Worm (Caenorhabditis elegans) whole organism, L3 larva: ENCODE measurements around the gene pot-1.
A peak's percentile ranks its signal among the peaks of the same experiment; 100 is the strongest.

Experiments
- R02D3.7 ChIP-seq: fragments of 150-350 bp; optimal IDR thresholded peaks from 2 replicates; lab custom pipeline; 2014; ENCODE audit warnings: missing biosample characterization, missing genetic modification characterization
- ZK546.5 ChIP-seq: sonication (generic microtip); optimal IDR thresholded peaks from 2 replicates; lab custom pipeline; 2017; ENCODE audit warnings: missing biosample characterization, missing genetic modification characterization
- ama-1 ChIP-seq: fragments of 150-350 bp; optimal IDR thresholded peaks from 2 replicates; lab custom pipeline; 2018
- ceh-16 ChIP-seq: sonication (generic microtip); optimal IDR thresholded peaks from 2 replicates; lab custom pipeline; 2017; ENCODE audit warnings: missing biosample characterization, missing genetic modification characterization
- ceh-28 ChIP-seq: fragments of 150-350 bp; optimal IDR thresholded peaks from 2 replicates; lab custom pipeline; 2014; ENCODE audit warnings: missing biosample characterization, missing genetic modification reagents, missing genetic modification characterization
- ceh-9 ChIP-seq: sonication (generic microtip); optimal IDR thresholded peaks from 2 replicates; lab custom pipeline; 2018; ENCODE audit warnings: missing biosample characterization, missing genetic modification characterization
- daf-12 ChIP-seq: fragments of 150-350 bp; optimal IDR thresholded peaks from 2 replicates; lab custom pipeline; 2014; ENCODE audit warnings: missing biosample characterization, missing genetic modification reagents, missing genetic modification characterization
- egl-27 ChIP-seq: sonication (generic microtip); optimal IDR thresholded peaks from 4 replicates; lab custom pipeline; 2017; ENCODE audit warnings: missing biosample characterization, missing genetic modification reagents, missing genetic modification characterization
- elt-1 ChIP-seq: fragments of 150-350 bp; optimal IDR thresholded peaks from 2 replicates; lab custom pipeline; 2014; ENCODE audit warnings: missing biosample characterization, missing genetic modification characterization
- elt-2 ChIP-seq: sonication (generic microtip); optimal IDR thresholded peaks from 2 replicates; lab custom pipeline; 2016; ENCODE audit warnings: missing genetic modification reagents, mild to moderate bottlenecking, missing genetic modification characterization, missing compliant biosample characterization
- eor-1 ChIP-seq, 2 experiments: fragments of 150-350 bp; optimal IDR thresholded peaks; 2 replicates each; lab custom pipeline; 2014 to 2018; ENCODE audit warnings: missing biosample characterization in 2 of 2, missing genetic modification characterization in 2 of 2
- fkh-10 ChIP-seq: sonication (generic microtip); optimal IDR thresholded peaks from 2 replicates; lab custom pipeline; 2017; ENCODE audit warnings: missing biosample characterization, missing genetic modification reagents, missing genetic modification characterization
- fos-1 ChIP-seq: fragments of 150-350 bp; optimal IDR thresholded peaks from 2 replicates; lab custom pipeline; 2014; ENCODE audit warnings: missing biosample characterization, missing genetic modification characterization
- hmg-11 ChIP-seq: sonication (generic microtip); optimal IDR thresholded peaks from 2 replicates; lab custom pipeline; 2016; ENCODE audit warnings: missing genetic modification characterization, missing compliant biosample characterization
- jun-1 ChIP-seq: fragments of 150-350 bp; optimal IDR thresholded peaks from 2 replicates; lab custom pipeline; 2014; ENCODE audit warnings: missing biosample characterization, missing genetic modification reagents, missing genetic modification characterization
- lin-39 ChIP-seq: fragments of 150-350 bp; optimal IDR thresholded peaks from 2 replicates; lab custom pipeline; 2018; ENCODE audit warnings: missing biosample characterization, missing genetic modification reagents, missing genetic modification characterization
- lsy-12 ChIP-seq: sonication (generic microtip); optimal IDR thresholded peaks from 2 replicates; lab custom pipeline; 2016; ENCODE audit warnings: mild to moderate bottlenecking, missing genetic modification characterization, missing compliant biosample characterization
- mdl-1 ChIP-seq: fragments of 150-350 bp; optimal IDR thresholded peaks from 2 replicates; lab custom pipeline; 2014; ENCODE audit warnings: missing biosample characterization, missing genetic modification characterization
- mml-1 ChIP-seq: fragments of 150-350 bp; sonication (generic microtip); optimal IDR thresholded peaks from 3 replicates; lab custom pipeline; 2014; ENCODE audit warnings: missing biosample characterization, missing genetic modification characterization
- nfya-1 ChIP-seq: sonication (generic microtip); optimal IDR thresholded peaks from 2 replicates; lab custom pipeline; 2017; ENCODE audit warnings: missing genetic modification characterization, mild to moderate bottlenecking, missing compliant biosample characterization, antibody characterized with exemption, moderate library complexity; ENCODE audit not compliant: insufficient read depth
- nhr-11 ChIP-seq: fragments of 150-350 bp; optimal IDR thresholded peaks from 2 replicates; lab custom pipeline; 2014; ENCODE audit warnings: missing biosample characterization, missing genetic modification characterization
- nhr-23 ChIP-seq: fragments of 150-350 bp; optimal IDR thresholded peaks from 2 replicates; lab custom pipeline; 2014; ENCODE audit warnings: missing biosample characterization, missing genetic modification reagents, missing genetic modification characterization
- nhr-237 ChIP-seq: fragments of 150-350 bp; optimal IDR thresholded peaks from 2 replicates; lab custom pipeline; 2014; ENCODE audit warnings: missing biosample characterization, missing genetic modification characterization
- nhr-25 ChIP-seq: sonication (generic microtip); optimal IDR thresholded peaks from 2 replicates; lab custom pipeline; 2017; ENCODE audit warnings: missing biosample characterization, missing genetic modification characterization
- nhr-67 ChIP-seq: fragments of 150-350 bp; optimal IDR thresholded peaks from 2 replicates; lab custom pipeline; 2014; ENCODE audit warnings: missing biosample characterization, missing genetic modification characterization
- nhr-77 ChIP-seq: fragments of 150-350 bp; optimal IDR thresholded peaks from 2 replicates; lab custom pipeline; 2014; ENCODE audit warnings: missing biosample characterization, missing genetic modification characterization
- pha-4 ChIP-seq: fragments of 150-350 bp; optimal IDR thresholded peaks from 2 replicates; lab custom pipeline; 2014; ENCODE audit warnings: missing biosample characterization, missing genetic modification reagents, missing genetic modification characterization
- pqm-1 ChIP-seq: fragments of 150-350 bp; optimal IDR thresholded peaks from 2 replicates; lab custom pipeline; 2017; ENCODE audit warnings: missing biosample characterization, missing genetic modification characterization, inconsistent platforms
- sea-2 ChIP-seq: fragments of 150-350 bp; sonication (generic microtip); optimal IDR thresholded peaks from 4 replicates; lab custom pipeline; 2014; ENCODE audit warnings: missing biosample characterization, missing genetic modification reagents, missing genetic modification characterization
- skn-1 ChIP-seq: fragments of 150-350 bp; optimal IDR thresholded peaks from 2 replicates; lab custom pipeline; 2014; ENCODE audit warnings: missing biosample characterization, missing genetic modification characterization
- snpc-4 ChIP-seq: fragments of 150-350 bp; optimal IDR thresholded peaks from 2 replicates; lab custom pipeline; 2014; ENCODE audit warnings: missing biosample characterization, missing genetic modification characterization
- tbx-2 ChIP-seq: sonication (generic microtip); optimal IDR thresholded peaks from 2 replicates; lab custom pipeline; 2016; ENCODE audit warnings: mild to moderate bottlenecking, missing genetic modification characterization, missing compliant biosample characterization
- unc-39 ChIP-seq: sonication (generic microtip); optimal IDR thresholded peaks from 4 replicates; lab custom pipeline; 2017; ENCODE audit warnings: missing biosample characterization, missing genetic modification characterization
- unc-62 ChIP-seq: fragments of 150-350 bp; sonication (generic microtip); optimal IDR thresholded peaks from 4 replicates; lab custom pipeline; 2014; ENCODE audit warnings: missing biosample characterization, missing genetic modification reagents, missing genetic modification characterization
- zag-1 ChIP-seq: fragments of 150-350 bp; optimal IDR thresholded peaks from 2 replicates; lab custom pipeline; 2014; ENCODE audit warnings: missing biosample characterization, missing genetic modification characterization
- ztf-11 ChIP-seq: fragments of 150-350 bp; optimal IDR thresholded peaks from 2 replicates; lab custom pipeline; 2014; ENCODE audit warnings: missing biosample characterization, missing genetic modification characterization
- ztf-4 ChIP-seq: fragments of 150-350 bp; optimal IDR thresholded peaks from 2 replicates; lab custom pipeline; 2014; ENCODE audit warnings: missing biosample characterization, missing genetic modification characterization

The pot-1 gene

DNA sequence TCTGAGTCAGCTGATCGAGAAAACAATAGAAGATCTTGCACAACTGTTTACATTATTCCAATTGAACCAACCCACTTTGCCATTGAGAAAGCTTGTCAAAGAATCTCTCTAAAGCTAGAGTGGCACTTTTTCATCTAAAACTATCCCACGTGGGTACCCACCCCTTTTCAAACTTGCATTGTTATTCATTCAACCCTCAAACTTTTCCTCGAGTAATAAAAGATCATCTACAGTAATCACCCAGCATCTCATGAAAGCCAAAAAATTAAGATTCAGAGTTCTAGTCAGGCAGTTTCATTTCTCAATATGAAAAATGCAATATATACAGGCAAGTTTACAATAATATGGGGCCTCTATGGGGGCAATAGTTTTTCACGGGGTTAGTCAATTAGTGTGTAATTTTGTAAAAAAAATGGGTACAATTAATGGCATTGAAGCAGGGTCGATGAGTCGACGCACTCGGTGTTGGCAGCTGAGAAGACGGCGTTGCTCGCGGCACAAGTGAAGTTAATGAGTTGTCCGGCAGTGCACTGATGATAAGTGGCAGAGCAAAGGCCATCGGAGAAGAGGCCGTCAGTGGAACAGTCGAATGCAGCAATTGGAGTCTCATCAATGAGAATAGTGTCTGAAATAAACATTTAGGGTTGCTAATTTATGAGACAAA is 31.5 kb downstream of the pot-1 start:
- TF ChIP-seq ceh-16 (tag; lab: Kevin White, UChicago) (no peak), ZK546.5 (tag; lab: Kevin White, UChicago) (no peak), nhr-67 (tag; lab: Kevin White, UChicago) (no peak), pqm-1 (tag; lab: Kevin White, UChicago) (no peak), daf-12 (tag; lab: Kevin White, UChicago) (no peak), eor-1 (tag; optimal IDR thresholded peaks at IDR 0.05; lab: Kevin White, UChicago) (no peak), zag-1 (tag; lab: Kevin White, UChicago) (no peak), skn-1 (tag; lab: Kevin White, UChicago) (no peak), lin-39 (tag; lab: Kevin White, UChicago) (no peak), hmg-11 (tag; lab: Kevin White, UChicago) (no peak), nhr-77 (tag; lab: Kevin White, UChicago) (no peak), elt-1 (tag; lab: Kevin White, UChicago) (no peak), tbx-2 (tag; lab: Kevin White, UChicago) (no peak), snpc-4 (no peak)

DNA sequence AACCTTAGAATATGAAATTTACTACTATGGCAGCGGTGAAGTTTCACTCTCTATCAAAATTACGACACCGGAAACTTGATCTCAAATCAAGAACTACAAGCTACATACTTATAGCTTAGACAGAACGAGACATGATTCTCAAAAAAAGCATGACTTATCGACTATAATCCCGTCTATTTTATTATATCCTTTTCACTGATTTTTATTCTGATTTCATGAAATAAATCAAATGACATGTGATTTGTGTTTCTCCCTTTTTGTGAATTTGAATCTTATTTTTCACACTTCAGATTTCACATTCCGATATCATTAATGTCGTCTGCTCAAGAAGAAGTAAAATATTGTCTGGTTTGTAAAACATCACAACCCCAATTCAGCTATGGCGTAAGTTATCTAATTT is 33.5 kb downstream of the pot-1 start, which contains the start of gene ZK418.11:
Gene ZK418.11 (plus strand): TSS at position 289 of the 400 bp plus-strand sequence.
- TF ChIP-seq nhr-11 (tag; lab: Kevin White, UChicago), result peak; percentile 43
- TF ChIP-seq nhr-67 (tag; lab: Kevin White, UChicago), result no peak
- TF ChIP-seq lsy-12 (tag; lab: Kevin White, UChicago), result no peak
- TF ChIP-seq fos-1 (tag; lab: Kevin White, UChicago), result no peak
- no peak for TF ChIP-seq fkh-10 (GFP tag; lab: Kevin White, UChicago)

DNA sequence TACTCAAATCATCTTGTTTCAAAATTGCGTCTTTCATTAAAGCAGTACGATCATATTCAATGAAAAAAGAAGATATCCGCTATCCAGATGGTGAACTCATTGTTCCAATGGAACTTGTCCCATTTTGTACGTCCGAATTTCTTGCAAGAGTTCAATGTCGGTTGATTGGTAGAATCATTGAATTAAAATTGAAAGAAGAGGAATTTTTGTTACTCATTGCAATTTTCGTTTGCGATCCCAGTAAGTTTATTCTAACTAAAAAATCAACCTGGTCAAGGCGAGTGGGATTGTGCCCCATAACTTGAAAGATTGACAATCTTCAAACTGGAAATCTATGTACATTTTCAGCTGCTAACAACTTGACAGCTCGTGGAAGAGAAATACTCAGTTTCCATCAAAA is 37.0 kb downstream of the pot-1 start:
- TF ChIP-seq mml-1 (tag; lab: Kevin White, UChicago), result no peak
- no peak for TF ChIP-seq nhr-23 (tag; lab: Kevin White, UChicago)
- no peak for TF ChIP-seq ztf-11 (tag; lab: Kevin White, UChicago)
- no peak for TF ChIP-seq mdl-1 (tag; lab: Kevin White, UChicago)
- no peak for TF ChIP-seq lsy-12 (tag; lab: Kevin White, UChicago)
- TF ChIP-seq ZK546.5 (tag; lab: Kevin White, UChicago), result no peak
- TF ChIP-seq zag-1 (tag; lab: Kevin White, UChicago), result no peak
- no peak for TF ChIP-seq skn-1 (tag; lab: Kevin White, UChicago)
- TF ChIP-seq ama-1 (lab: Kevin White, UChicago), result no peak
- TF ChIP-seq snpc-4, result no peak
- no peak for TF ChIP-seq nfya-1 (tag; lab: Kevin White, UChicago)

DNA sequence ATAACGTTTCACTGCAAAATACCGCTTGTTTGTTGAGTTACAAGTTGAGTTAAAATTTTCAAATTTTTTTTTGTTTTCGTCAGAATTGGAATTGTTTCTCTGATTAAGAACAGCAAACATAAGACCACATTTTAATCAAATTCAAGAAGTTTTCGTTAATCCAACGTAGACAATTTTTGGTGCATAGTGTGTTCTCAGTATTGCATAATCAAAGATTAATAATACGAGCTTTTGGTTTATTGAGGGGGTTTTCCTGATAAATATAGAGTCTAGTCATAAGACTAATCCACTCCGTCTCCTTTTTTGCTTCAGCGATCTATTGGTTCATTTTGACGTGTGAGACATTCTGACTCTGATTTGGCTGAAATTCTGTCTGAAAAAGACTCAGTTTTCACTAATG is 38.3 kb downstream of the pot-1 start, which contains the start of gene nhr-9:
Gene nhr-9 (plus strand): TSS at position 307 of the 400 bp plus-strand sequence.
- TF ChIP-seq tbx-2 (tag; lab: Kevin White, UChicago) (no peak), nhr-11 (tag; lab: Kevin White, UChicago) (peak; percentile 13)

DNA sequence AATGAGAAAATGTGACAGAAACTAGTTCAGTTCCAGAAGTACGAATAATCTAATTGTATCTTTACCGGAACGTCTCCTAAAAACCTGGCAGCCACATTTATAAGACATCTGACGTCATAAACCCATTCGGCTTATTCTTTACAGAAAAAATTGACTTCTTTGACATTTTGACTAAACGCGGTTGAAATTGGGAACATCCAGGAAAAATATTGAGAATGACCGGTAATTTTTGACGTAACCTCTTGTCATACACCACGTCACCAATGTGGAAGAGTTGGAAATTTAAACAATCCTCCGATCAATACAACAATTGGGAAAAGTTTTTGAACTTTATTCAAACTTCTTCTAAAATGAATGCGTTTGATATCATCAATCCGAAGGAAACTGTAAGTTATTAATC is 42.4 kb downstream of the pot-1 start, which contains the start of gene ZK418.2:
Gene ZK418.2 (plus strand): TSS at position 301 of the 400 bp plus-strand sequence.
- TF ChIP-seq ceh-16 (tag; lab: Kevin White, UChicago) (no peak), sea-2 (GFP tag; lab: Kevin White, UChicago) (no peak), tbx-2 (tag; lab: Kevin White, UChicago) (no peak), unc-62 (GFP tag; lab: Kevin White, UChicago) (no peak)

DNA sequence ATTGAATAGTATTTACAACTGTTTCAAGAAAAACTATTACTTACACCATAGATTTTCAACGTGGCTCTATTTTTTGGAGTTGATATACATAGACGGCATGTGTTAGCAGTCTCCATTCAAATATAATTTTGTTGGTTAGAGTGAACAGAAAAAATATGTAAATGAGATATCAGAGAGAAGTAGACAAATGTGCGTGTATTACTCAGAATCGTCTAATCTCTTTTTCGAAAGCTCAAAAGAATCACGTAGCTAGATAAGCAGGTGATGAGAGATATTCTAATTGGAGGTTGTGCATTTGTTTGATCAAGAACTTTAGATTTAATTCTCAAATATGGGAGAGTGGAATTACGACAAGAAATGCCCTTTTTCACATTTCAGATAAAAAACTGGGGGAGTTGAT is 42.9 kb downstream of the pot-1 start, which contains the start of gene ZK418.10:
Gene ZK418.10 (minus strand): TSS at position 148 of the 400 bp plus-strand sequence.
- TF ChIP-seq pha-4, result no peak
- TF ChIP-seq ceh-28 (tag; lab: Kevin White, UChicago), result no peak
- TF ChIP-seq nhr-11 (tag; lab: Kevin White, UChicago), result no peak
- TF ChIP-seq nhr-237 (tag; lab: Kevin White, UChicago), result no peak
- TF ChIP-seq sea-2 (GFP tag; lab: Kevin White, UChicago), result no peak
- TF ChIP-seq nfya-1 (tag; lab: Kevin White, UChicago), result no peak
- TF ChIP-seq ztf-4, result no peak
- TF ChIP-seq jun-1, result no peak
- TF ChIP-seq nhr-67 (tag; lab: Kevin White, UChicago), result no peak
- no peak for TF ChIP-seq ceh-9 (tag; lab: Kevin White, UChicago)
- no peak for TF ChIP-seq zag-1 (tag; lab: Kevin White, UChicago)
- TF ChIP-seq hmg-11 (tag; lab: Kevin White, UChicago), result no peak
- no peak for TF ChIP-seq egl-27
- TF ChIP-seq unc-39, result no peak
- TF ChIP-seq R02D3.7 (tag; lab: Kevin White, UChicago), result no peak
- no peak for TF ChIP-seq elt-2 (tag; lab: Kevin White, UChicago)
- TF ChIP-seq ztf-11 (tag; lab: Kevin White, UChicago), result no peak
- TF ChIP-seq nhr-25 (tag; lab: Kevin White, UChicago), result no peak
- TF ChIP-seq, all 47 proteins: peak for 0
